Fruit fly (Drosophila melanogaster): ENCODE data around the gene lectin-24Db.

Gene lectin-24Db

DNA sequence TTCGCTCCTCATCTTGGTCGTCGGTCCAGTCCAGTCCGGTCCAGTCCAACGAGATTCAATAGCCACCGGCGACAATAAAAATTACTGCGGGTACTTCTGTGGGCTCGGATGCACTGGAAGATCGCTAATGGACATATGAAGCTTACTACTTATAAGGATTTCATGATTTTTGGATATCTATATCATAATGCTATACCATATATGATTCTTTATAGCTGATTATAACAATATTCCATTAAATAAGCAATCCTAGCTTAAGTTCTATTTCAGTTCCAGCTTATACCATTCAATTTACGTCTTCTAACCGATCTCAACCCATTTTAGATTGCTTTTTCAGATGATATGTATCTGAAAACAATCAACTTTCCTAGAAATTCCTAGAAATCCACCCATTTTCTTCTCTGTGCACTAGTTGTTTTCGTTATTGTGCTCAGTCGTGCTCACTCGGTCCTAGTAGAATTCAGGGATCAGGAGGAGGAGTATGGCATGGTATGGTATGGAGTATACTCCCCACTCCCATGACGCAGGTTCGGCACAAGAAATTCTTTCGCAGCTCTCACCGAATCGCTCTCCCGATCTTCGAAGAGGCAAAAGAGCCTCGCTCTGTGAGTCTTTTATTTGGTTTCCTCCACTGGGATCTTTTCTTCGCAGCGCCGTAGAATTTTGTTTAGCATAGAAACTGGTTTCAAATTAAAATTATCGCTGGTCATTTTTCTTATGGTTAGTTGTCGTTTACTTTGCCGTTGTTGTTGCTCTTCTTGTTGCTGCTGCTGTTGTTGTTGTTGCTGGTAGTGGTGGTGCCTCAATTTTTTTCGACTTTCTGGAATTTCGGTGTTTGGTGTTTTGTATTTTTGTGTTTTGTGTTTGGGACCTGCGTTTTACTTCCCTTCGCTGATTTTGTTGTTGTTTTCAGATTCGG is 34.3 kb downstream of the lectin-24Db start:
- TF ChIP-seq noc (tag; optimal IDR thresholded peaks at IDR 0.05), result no peak

DNA sequence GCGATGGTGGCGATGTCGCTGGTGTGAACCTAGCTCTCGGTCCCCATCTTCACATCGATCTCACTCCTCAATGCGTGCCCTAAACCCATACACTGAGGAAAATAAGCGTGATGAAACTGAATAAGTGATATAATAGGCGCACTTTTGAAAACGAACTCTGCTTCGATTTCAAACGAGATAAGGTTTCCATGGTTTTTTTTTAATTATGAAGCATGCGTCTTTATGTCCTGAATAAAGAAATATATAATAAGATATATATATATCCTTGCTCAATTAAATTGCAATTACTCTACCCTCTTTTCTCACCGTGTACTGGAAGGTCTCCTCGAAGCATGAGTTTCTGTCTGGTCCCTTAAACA is 35.0 kb downstream of the lectin-24Db start:
- peak; percentile 43 for TF ChIP-seq noc (tag; optimal IDR thresholded peaks at IDR 0.05)

DNA sequence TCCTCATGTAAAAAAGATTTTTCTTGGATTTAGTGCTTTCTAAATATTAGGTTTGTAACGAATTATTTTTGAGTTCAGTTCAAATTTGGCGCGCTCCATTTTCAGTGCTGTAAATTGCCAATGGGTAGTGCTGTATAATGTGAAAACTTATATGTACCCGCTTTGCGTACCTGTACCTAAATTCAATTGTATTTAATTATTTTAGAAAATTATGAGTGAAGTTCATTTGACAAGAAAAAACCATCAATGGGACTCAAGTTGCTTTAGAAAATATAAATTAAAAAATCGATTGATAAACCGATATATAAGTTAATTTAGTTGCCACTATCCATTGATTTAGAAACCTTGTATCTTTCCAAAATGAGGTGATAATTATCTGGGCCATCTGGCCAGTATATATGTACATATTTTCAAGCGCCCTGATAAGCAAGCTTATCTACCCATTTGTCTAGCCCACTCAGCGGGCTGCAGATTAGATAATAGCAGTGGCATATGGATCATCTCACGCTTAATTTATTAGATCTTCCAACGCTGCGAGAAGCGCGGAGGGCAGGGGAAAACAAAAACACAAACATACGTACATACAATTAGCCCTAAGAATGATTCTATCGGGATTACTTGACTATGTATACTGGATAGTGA is 36.4 kb downstream of the lectin-24Db start:
- TF ChIP-seq noc (tag; optimal IDR thresholded peaks at IDR 0.05), result peak; percentile 66

- TF ChIP-seq noc (tag; optimal IDR thresholded peaks at IDR 0.05), result no peak
Observed at dm6 chr2L:4226792-4227191, 38.9 kb downstream of the lectin-24Db start, which contains the start of gene CG3702. TSS of gene CG3702 (minus strand) at chr2L:4227097.

- TF ChIP-seq noc (tag; optimal IDR thresholded peaks at IDR 0.05), result no peak
Observed at dm6 chr2L:4227546-4227945, 39.6 kb downstream of the lectin-24Db start, which contains the start of gene RpL40. TSS of gene RpL40 (plus strand) at chr2L:4227699.

DNA sequence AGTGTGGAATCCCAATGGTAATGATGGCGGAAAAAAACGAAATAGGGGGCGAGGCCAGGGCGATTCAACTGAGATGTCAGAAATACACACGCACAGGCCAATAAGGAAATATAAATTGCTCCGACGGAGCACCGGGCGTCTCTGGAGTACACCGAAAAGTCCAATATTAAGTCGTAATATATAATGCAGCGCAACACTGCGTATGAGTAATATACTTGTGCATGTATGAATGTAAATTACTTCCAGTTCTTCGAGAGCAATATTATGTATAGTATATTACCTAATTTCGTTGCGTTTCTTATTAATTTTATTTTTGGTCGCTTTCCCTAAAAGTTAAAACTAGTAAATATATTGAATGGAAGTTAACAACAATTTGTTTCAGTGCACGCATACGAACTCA is 42.6 kb downstream of the lectin-24Db start:
- no peak for TF ChIP-seq noc (tag; optimal IDR thresholded peaks at IDR 0.05)

All from whole organism, larva.